Worm (Caenorhabditis elegans): ENCODE measurements around the gene nhr-32.

DNA sequence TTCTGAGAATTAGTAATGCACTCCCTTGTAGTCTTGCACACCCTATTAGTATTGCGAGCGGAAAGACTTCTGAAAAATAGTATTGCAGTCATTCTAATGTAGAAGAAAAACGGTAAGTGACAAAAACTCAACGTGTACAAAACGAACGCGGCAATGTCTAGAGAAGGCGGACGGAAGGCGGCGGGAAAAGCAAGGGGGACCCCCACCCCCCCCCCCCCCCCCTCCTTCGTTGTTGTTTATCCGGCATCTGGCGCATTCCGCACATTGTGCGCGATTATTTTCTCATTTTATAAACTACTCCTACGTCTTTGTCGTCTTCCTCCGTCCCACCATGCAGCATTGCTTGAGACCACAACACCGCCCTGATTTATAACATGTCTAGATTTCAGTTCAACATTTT is 49.5 kb upstream of the nhr-32 start:
- TF ChIP-seq tab-1 (GFP tag; IDR thresholded peaks at IDR 0.05) (no peak), ztf-23 (GFP tag; IDR thresholded peaks at IDR 0.05) (no peak), flt-1 (GFP tag; IDR thresholded peaks at IDR 0.05) (no peak), ztf-29 (GFP tag; IDR thresholded peaks at IDR 0.05) (no peak), ref-1 (GFP tag; conservative IDR thresholded peaks at IDR 0.05) (no peak), T22C8.4 (GFP tag; IDR thresholded peaks at IDR 0.05) (no peak), klf-2 (GFP tag; conservative IDR thresholded peaks at IDR 0.05) (no peak), cog-1 (tag; optimal IDR thresholded peaks at IDR 0.05) (no peak), med-1 (GFP tag; optimal IDR thresholded peaks at IDR 0.05; ENCODE audit: insufficient read depth) (no peak)

All from whole organism, midembryonic.